Worm (Caenorhabditis elegans) whole organism, L4 larva: ENCODE results near the gene cld-1.

Experiments used
- aly-2 ChIP-seq: sonication (generic microtip); optimal IDR thresholded peaks from 2 replicates; lab custom pipeline; 2018; ENCODE audit warnings: missing biosample characterization, missing genetic modification characterization
- ama-1 ChIP-seq: fragments of 150-350 bp; optimal IDR thresholded peaks from 2 replicates; lab custom pipeline; 2014; ENCODE audit warnings: inconsistent platforms, mixed read lengths
- ceh-82 ChIP-seq: sonication (generic microtip); optimal IDR thresholded peaks from 2 replicates; lab custom pipeline; 2017; ENCODE audit warnings: missing biosample characterization, missing genetic modification characterization
- dmd-9 ChIP-seq: fragments of 200-800 bp; sonication (Bioruptor generic); IDR thresholded peaks from 2 replicates; pipeline ENCODE4 v1.3.6; 2022; ENCODE audit warnings: missing genetic modification reagents, missing genetic modification characterization, missing compliant biosample characterization
- egl-43 ChIP-seq: fragments of 200-800 bp; sonication (Bioruptor generic); IDR thresholded peaks from 2 replicates; pipeline ENCODE4 v1.3.6; 2022; ENCODE audit warnings: missing genetic modification reagents, missing genetic modification characterization, missing compliant biosample characterization
- fos-1 ChIP-seq: fragments of 150-350 bp; optimal IDR thresholded peaks from 2 replicates; lab custom pipeline; 2014; ENCODE audit warnings: missing biosample characterization, missing genetic modification characterization
- skn-1 ChIP-seq: fragments of 150-350 bp; optimal IDR thresholded peaks from 2 replicates; lab custom pipeline; 2014; ENCODE audit warnings: missing biosample characterization, missing genetic modification characterization
- snpc-4 ChIP-seq: fragments of 150-350 bp; optimal IDR thresholded peaks from 2 replicates; lab custom pipeline; 2014; ENCODE audit warnings: missing biosample characterization, missing genetic modification characterization
- zip-11 ChIP-seq: fragments of 200-800 bp; sonication (Bioruptor generic); IDR thresholded peaks from 2 replicates; pipeline ENCODE4 v1.3.6; 2022; ENCODE audit warnings: missing genetic modification characterization, missing compliant biosample characterization

ce11 chrIV:12901602-12902001 is 34.5 kb downstream of the cld-1 start:
- no peak for TF ChIP-seq zip-11 (GFP tag; lab: Robert Waterston, UW)
- TF ChIP-seq fos-1 (tag; lab: Kevin White, UChicago): no peak
- TF ChIP-seq egl-43: no peak
- no peak for TF ChIP-seq aly-2
- TF ChIP-seq snpc-4 (tag; lab: Kevin White, UChicago): no peak
- no peak for TF ChIP-seq skn-1 (tag; lab: Kevin White, UChicago)
- no peak for TF ChIP-seq ama-1 (lab: Kevin White, UChicago)
- TF ChIP-seq ceh-82: no peak
- no peak for TF ChIP-seq dmd-9 (GFP tag; lab: Robert Waterston, UW)
